Worm (Caenorhabditis elegans): ENCODE results near the gene tbc-7.

tbc-7 gene

DNA sequence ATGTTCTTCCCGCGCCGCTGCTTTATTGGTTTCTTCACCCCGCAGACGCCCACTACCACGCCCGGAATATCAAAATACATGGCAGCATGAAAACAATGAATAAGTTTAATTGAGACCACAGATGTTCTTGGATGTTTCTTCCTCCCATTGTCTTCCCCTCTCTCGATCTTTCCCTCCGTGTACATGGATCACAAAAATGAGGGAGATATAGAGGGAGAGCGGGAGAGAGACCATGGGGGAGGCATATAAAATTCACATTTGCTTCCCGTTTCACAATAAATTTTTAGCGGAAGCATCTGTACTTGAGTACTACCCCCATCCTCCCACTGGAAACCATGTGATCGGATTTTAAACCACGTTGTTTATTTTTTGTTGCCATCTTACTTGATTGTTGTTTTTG lies 59.3 kb downstream of the tbc-7 start:
- no peak for TF ChIP-seq unc-62 (GFP tag; optimal IDR thresholded peaks at IDR 0.05)

DNA sequence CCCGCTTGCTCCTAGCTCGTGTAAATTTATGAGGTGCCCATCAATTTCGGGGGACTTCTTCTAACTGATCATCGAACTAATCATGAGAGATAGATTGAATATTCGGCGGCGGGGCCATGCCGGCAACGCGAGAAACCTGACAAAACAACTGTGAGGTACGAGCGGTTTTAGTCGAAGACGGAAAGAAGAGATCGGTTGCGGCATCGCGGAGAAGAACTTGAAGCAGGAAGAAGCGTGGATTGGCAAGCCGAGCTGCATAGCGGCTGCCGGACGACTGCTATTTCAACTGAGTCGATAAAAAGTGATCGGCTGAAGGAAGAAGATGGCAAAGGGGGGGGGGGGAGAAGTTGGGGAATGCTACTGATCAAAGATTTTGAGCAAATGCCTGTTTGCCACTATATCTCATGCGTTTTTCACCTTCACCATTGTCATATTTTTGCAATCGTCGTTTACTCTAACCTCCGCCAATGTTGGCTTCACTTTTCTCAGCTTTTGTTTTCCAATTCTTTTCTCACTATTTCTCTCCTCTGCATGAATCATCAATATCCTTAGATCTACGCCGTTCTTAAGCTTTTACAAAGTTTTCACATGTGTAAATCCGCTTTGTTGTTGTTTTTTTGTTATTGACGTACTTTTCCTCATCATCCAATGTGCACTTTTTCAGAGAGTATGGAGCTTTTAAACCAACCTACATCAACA lies 61.5 kb downstream of the tbc-7 start, which contains the start of gene pqn-62:
Gene pqn-62 (plus strand): TSS at position 649 of the 699 bp plus-strand sequence.
- TF ChIP-seq unc-62 (GFP tag; optimal IDR thresholded peaks at IDR 0.05): no peak
